Fruit fly (Drosophila melanogaster): Measurements from ENCODE around the gene Naa60.

The Naa60 gene

DNA sequence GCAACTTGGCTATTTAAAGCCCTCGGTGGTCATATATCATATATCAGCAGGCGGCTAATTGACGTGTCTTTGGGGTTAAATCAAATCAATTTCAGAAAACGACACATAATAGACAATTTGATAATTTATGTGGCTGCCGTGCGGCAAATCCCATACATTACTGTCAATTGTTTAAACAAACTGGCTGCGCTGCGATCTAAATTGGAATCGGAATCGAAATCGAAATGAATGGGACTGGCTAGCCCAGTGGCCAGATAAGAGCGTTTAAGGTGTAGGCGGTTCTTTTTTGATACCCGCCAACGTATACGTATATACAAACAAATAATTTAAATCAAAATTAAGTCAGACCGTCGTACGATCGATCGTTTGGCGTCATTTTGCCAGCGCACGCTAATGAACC is 41.7 kb downstream of the Naa60 start:
- TF ChIP-seq Hr96 (GFP tag; optimal IDR thresholded peaks at IDR 0.05) = no peak
- TF ChIP-seq CG5204 (GFP tag; optimal IDR thresholded peaks at IDR 0.05) = no peak

DNA sequence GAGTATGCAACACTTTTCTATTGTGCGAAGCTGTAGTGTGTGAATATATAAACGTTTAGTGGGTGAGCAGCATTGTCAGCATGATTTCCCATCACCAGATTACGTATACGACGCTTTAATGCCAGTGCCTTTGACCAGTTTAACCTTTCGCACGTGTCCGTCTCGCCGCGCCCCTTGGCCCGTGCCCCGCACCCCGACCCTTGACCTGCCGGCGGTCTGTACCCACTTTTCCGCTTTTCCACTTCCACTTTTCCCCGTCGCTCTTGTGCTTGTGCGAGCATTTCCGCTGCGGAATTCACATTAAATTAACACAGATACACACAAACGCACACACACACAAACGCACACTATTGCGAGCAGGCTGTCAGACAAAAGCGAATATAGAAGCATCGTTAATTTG is 49.0 kb downstream of the Naa60 start:
- TF ChIP-seq toe (GFP tag; optimal IDR thresholded peaks at IDR 0.05) = no peak
- no peak for TF ChIP-seq Mnt (GFP tag; optimal IDR thresholded peaks at IDR 0.05)
- TF ChIP-seq cnc (optimal IDR thresholded peaks at IDR 0.05) = no peak
- no peak for TF ChIP-seq CG11617 (GFP tag; optimal IDR thresholded peaks at IDR 0.05)
- no peak for TF ChIP-seq Crg-1 (GFP tag; optimal IDR thresholded peaks at IDR 0.05)
- TF ChIP-seq CG33017 (tag; optimal IDR thresholded peaks at IDR 0.05) = no peak
- no peak for TF ChIP-seq CG14711 (tag; optimal IDR thresholded peaks at IDR 0.05)
- no peak for TF ChIP-seq ovo (GFP tag; optimal IDR thresholded peaks at IDR 0.05)
- TF ChIP-seq CG7045 (GFP tag; optimal IDR thresholded peaks at IDR 0.05) = no peak
- TF ChIP-seq CG1620 (GFP tag; optimal IDR thresholded peaks at IDR 0.05) = no peak
- TF ChIP-seq bab1 (GFP tag; optimal IDR thresholded peaks at IDR 0.05) = no peak
- no peak for TF ChIP-seq CG5204 (GFP tag; optimal IDR thresholded peaks at IDR 0.05)
- TF ChIP-seq CG7101 (tag; optimal IDR thresholded peaks at IDR 0.05) = no peak
- no peak for TF ChIP-seq Hr96 (GFP tag; optimal IDR thresholded peaks at IDR 0.05)
- no peak for TF ChIP-seq Clk (GFP tag; optimal IDR thresholded peaks at IDR 0.05)
- no peak for TF ChIP-seq pad (GFP tag; optimal IDR thresholded peaks at IDR 0.05)
- TF ChIP-seq cic (GFP tag; optimal IDR thresholded peaks at IDR 0.05) = no peak
- no peak for TF ChIP-seq CG12768 (GFP tag; optimal IDR thresholded peaks at IDR 0.05)
- TF ChIP-seq tj (GFP tag; optimal IDR thresholded peaks at IDR 0.05) = no peak
- no peak for TF ChIP-seq kay (GFP tag; ENCODE audit: borderline replicate concordance)

DNA sequence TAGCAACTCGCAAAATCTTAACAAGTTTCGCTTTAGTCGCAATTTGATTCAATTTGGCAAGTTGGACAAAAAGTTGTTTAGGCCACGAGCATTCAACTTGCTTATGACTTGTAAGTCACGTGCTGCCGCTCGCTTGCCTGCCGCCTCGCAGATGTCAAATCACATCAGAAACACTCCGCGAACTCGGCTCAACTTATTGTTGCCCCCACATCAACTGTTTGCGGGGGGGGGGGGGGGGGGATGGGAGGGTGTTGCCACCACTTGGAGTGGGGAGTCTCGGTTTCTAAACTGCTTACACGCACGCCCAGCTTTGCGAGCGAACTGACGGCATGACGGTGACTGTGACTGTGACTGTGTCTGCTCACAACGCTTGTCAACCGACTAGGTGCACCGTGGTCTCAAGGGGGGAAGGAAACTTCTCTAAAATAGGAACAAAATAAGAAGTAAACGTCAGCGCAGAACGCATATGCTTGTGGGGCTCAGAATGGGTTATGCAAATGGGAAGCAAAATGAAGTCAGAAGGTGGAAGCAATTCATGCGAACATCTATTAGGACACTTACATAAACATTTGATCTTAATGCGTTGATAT is 50.2 kb downstream of the Naa60 start:
- TF ChIP-seq pad (GFP tag; optimal IDR thresholded peaks at IDR 0.05) (no peak), ovo (GFP tag; optimal IDR thresholded peaks at IDR 0.05) (no peak), CG7045 (GFP tag; optimal IDR thresholded peaks at IDR 0.05) (no peak), CG11617 (GFP tag; optimal IDR thresholded peaks at IDR 0.05) (no peak), CG14711 (tag; optimal IDR thresholded peaks at IDR 0.05) (no peak), Hr96 (GFP tag; optimal IDR thresholded peaks at IDR 0.05) (no peak), CG1620 (GFP tag; optimal IDR thresholded peaks at IDR 0.05) (no peak), bab1 (GFP tag; optimal IDR thresholded peaks at IDR 0.05) (no peak), CG7101 (tag; optimal IDR thresholded peaks at IDR 0.05) (no peak), Mnt (GFP tag; optimal IDR thresholded peaks at IDR 0.05) (no peak), cnc (optimal IDR thresholded peaks at IDR 0.05) (no peak), Crg-1 (GFP tag; optimal IDR thresholded peaks at IDR 0.05) (no peak), Clk (GFP tag; optimal IDR thresholded peaks at IDR 0.05) (no peak), toe (GFP tag; optimal IDR thresholded peaks at IDR 0.05) (no peak), CG12768 (GFP tag; optimal IDR thresholded peaks at IDR 0.05) (no peak)
